Fruit fly (Drosophila melanogaster): ENCODE measurements around the gene MED20.

MED20 gene

dm6 chr2L:8071112-8071976 lies 1.3 kb downstream of the MED20 start, which contains the start of gene poe:
poe (minus strand) TSS chr2L:8071624.
- TF ChIP-seq noc (tag; optimal IDR thresholded peaks at IDR 0.05): no peak

DNA sequence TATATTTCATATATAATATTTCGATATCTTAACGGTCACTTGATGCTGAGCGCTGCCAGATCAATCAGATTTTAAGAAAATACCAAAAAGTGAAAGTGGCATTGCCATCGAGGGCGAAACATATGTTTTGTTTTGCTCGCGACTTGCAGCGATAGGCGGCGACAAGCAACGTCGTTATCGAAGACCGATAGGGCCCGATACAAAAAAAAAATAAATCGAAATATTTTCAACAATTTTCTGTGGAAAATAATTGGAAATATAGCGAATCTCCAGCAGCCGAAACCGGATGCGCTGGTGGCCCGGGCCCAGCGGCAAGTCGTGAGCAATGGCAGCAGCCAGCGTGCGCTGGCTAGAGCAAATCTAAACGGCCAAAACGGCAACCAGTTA lies 29.4 kb downstream of the MED20 start, which contains the start of gene Megf8:
TSS of gene Megf8 (plus strand) at position 190 of the 387 bp plus-strand sequence.
- no peak for TF ChIP-seq noc (tag; optimal IDR thresholded peaks at IDR 0.05)

- no peak for TF ChIP-seq noc (tag; optimal IDR thresholded peaks at IDR 0.05)
These were observed 29.9 kb downstream of the MED20 start, which contains the start of gene RpL36A for dm6 chr2L:8042645-8043281. RpL36A (minus strand) TSS chr2L:8042909.

DNA sequence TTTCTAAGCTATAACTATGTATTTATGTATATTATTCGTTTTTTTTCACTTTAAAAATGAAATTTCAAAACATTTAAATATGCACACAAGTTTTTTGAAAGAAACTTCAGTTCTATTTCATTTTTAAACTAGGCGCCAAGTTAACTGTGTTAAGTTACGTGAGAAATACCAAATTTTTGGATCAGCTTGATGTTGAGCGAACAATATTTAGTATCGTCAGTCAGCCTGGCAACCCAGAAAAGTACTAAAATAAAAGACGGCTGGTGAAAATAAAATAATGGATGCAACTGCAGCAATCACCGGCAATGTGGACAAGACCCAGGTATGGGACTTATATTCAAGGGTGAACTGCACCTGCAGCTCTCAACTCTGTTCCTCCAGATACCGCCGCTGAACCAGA lies 31.8 kb downstream of the MED20 start, which contains the start of gene CCDC53:
TSS of gene CCDC53 (plus strand) at position 235 of the 400 bp plus-strand sequence.
- no peak for TF ChIP-seq noc (tag; optimal IDR thresholded peaks at IDR 0.05)

dm6 chr2L:8039688-8040087 lies 33.0 kb downstream of the MED20 start, which contains the start of gene CG7367:
CG7367 (minus strand) TSS chr2L:8039788.
- no peak for TF ChIP-seq noc (tag; optimal IDR thresholded peaks at IDR 0.05)

dm6 chr2L:8034734-8035133 lies 37.9 kb downstream of the MED20 start:
- peak; percentile 47 for TF ChIP-seq noc (tag; optimal IDR thresholded peaks at IDR 0.05)

DNA sequence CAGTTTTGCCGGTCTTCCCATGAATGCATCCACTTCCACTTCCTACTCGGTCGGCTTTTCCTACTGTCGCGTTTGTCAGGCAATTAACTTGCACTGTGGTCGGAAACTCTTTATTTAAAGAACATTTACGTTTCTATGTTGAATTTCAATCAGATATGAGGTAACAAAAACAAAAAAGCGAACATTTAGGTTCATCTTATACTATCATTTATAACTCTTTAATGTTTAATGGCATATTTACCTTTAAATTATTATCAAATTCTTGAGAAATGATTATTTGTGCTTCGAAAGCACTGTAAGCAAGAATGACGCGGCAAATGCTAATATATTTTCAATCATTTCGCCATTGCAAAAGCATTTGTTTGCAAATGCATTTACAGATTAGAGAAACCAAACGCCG lies 38.9 kb downstream of the MED20 start:
- no peak for TF ChIP-seq noc (tag; optimal IDR thresholded peaks at IDR 0.05)

dm6 chr2L:8031588-8031987 lies 41.1 kb downstream of the MED20 start:
- no peak for TF ChIP-seq noc (tag; optimal IDR thresholded peaks at IDR 0.05)

DNA sequence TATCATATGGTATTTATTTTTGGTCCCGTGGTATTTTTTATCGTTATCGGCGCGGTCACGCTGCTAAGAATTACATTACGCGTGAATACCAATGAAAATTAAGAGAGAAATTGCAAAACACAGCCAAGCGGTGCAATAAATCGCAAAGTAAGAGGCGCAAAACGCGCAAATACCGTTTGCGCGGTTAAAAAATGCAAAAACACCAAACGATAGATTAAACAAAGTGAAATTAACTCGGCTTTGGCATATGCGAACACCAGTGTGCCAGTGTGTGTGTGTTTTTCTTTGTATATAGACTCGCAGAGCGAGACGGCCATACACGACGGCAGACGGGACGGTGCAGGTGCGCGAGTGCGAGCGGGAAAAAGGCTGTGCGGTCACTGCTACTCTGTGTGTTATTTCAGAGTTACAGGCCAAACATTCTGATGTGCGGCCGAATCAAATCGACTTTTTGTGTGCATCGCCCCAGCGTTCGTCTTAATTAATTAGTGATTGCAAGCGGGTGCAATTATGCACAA lies 41.9 kb downstream of the MED20 start, which contains the start of gene Cka:
TSS of gene Cka (plus strand) at position 29 of the 518 bp plus-strand sequence.
- peak; percentile 11 for TF ChIP-seq noc (tag; optimal IDR thresholded peaks at IDR 0.05)

- TF ChIP-seq noc (tag; optimal IDR thresholded peaks at IDR 0.05): no peak
These were observed 42.5 kb downstream of the MED20 start for dm6 chr2L:8030102-8030501.

DNA sequence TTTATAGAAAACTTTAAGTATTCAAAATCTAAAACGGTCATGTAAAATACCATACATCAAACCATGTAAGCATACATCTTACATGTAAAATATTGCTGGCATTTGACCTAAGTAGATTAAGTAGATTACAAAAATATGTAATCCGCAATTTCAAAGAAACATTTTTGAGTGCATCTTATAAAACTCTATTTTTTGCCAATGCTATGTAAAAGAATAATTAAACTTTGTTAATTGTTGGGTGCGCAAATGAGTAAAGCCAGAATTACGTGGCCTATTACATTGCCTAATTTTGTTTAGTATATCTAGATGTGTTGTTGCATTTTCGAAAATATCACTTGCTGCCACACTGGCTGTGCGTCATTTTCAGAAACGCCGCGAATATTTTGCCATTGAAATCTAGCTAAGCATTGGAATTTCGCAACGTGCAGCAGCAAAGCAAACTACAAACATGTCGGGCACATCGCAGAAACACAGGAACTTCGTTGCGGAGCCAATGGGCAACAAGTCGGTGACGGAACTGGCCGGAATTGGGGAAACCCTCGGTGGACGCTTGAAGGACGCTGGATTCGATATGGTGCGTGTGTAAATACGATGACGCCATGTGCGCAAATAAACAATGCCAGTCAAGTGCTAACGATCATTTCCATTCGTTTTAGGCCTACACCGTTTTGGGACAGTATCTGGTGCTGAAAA lies 43.3 kb downstream of the MED20 start, which contains the start of gene baf:
TSS of gene baf (plus strand) at position 303 of the 693 bp plus-strand sequence.
- no peak for TF ChIP-seq noc (tag; optimal IDR thresholded peaks at IDR 0.05)

DNA sequence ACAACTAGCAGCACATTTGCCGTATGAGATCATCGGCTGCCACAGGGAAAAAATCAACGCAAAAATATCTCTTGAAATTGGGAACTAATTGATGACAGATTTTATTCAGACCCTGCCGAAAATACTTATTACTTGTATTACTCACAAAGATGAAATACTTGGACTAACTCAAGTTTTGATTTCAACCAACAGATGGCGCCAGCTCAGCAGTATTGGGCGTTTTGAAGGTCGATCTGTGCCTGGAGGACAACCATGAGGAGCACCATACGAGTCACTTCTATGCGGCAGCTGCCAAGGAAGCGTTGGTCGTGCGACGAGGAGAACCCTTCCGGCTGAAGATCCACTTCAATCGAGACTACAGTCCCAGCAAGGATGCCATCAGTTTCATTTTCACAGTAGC lies 48.3 kb downstream of the MED20 start:
- TF ChIP-seq noc (tag; optimal IDR thresholded peaks at IDR 0.05): no peak
